Fruit fly (Drosophila melanogaster) whole organism, prepupa: Measurements from ENCODE around the gene CG3823.

Experiments used
- Blimp-1 ChIP-seq: fragments of 200-800 bp; sonication (Bioruptor generic); optimal IDR thresholded peaks from 3 replicates; lab custom pipeline; 2017; ENCODE audit warnings: missing biosample characterization, missing genetic modification characterization, mild to moderate bottlenecking, moderate library complexity, missing genetic modification reagents
- CG10631 ChIP-seq: fragments of 200-800 bp; sonication (Bioruptor generic); optimal IDR thresholded peaks from 2 replicates; lab custom pipeline; 2016; ENCODE audit warnings: missing biosample characterization, missing genetic modification characterization
- CG10669 ChIP-seq: fragments of 200-800 bp; sonication (Bioruptor generic); optimal IDR thresholded peaks from 3 replicates; lab custom pipeline; 2018; ENCODE audit warnings: missing biosample characterization, mild to moderate bottlenecking, missing genetic modification characterization, moderate library complexity
- CG11294 ChIP-seq: fragments of 200-800 bp; sonication (Bioruptor generic); IDR thresholded peaks from 2 replicates; pipeline ENCODE4 v1.3.6; 2022; ENCODE audit warnings: missing biosample characterization, missing genetic modification characterization
- CG15336 ChIP-seq: fragments of 200-800 bp; sonication (Bioruptor generic); IDR thresholded peaks from 2 replicates; pipeline ENCODE4 v1.3.6; 2022; ENCODE audit warnings: missing biosample characterization, missing genetic modification characterization
- CG1621 ChIP-seq: fragments of 200-800 bp; sonication (Bioruptor generic); optimal IDR thresholded peaks from 3 replicates; lab custom pipeline; 2018; ENCODE audit warnings: missing biosample characterization, mild to moderate bottlenecking, missing genetic modification characterization
- CG31627 ChIP-seq: fragments of 200-800 bp; sonication (Bioruptor generic); optimal IDR thresholded peaks from 3 replicates; lab custom pipeline; 2016; ENCODE audit warnings: missing biosample characterization, missing genetic modification characterization
- CG32006 ChIP-seq: fragments of 200-800 bp; sonication (Bioruptor generic); optimal IDR thresholded peaks from 3 replicates; lab custom pipeline; 2017; ENCODE audit warnings: missing biosample characterization, mild to moderate bottlenecking, missing genetic modification characterization
- CG34406 ChIP-seq: fragments of 200-800 bp; sonication (Bioruptor generic); optimal IDR thresholded peaks from 3 replicates; lab custom pipeline; 2016; ENCODE audit warnings: missing biosample characterization, missing genetic modification characterization
- CG3919 ChIP-seq: fragments of 200-800 bp; sonication (Bioruptor generic); optimal IDR thresholded peaks from 3 replicates; lab custom pipeline; 2016; ENCODE audit warnings: missing biosample characterization, missing genetic modification characterization
- CG4318 ChIP-seq: fragments of 200-800 bp; sonication (Bioruptor generic); optimal IDR thresholded peaks from 3 replicates; lab custom pipeline; 2017; ENCODE audit warnings: missing biosample characterization, mild to moderate bottlenecking, missing genetic modification characterization
- CG6163 ChIP-seq: fragments of 200-800 bp; sonication (Bioruptor generic); IDR thresholded peaks from 3 replicates; pipeline ENCODE4 v1.3.6; 2022; ENCODE audit warnings: missing biosample characterization, missing genetic modification characterization
- CG6276 ChIP-seq: fragments of 200-800 bp; sonication (Bioruptor generic); optimal IDR thresholded peaks from 2 replicates; lab custom pipeline; 2017; ENCODE audit warnings: missing biosample characterization, mild to moderate bottlenecking, missing genetic modification characterization
- CG6792 ChIP-seq: fragments of 200-800 bp; sonication (Bioruptor generic); optimal IDR thresholded peaks from 3 replicates; lab custom pipeline; 2016; ENCODE audit warnings: missing biosample characterization, missing genetic modification characterization
- CG6808 ChIP-seq: fragments of 200-800 bp; sonication (Bioruptor generic); optimal IDR thresholded peaks from 3 replicates; lab custom pipeline; 2017; ENCODE audit warnings: missing biosample characterization, missing genetic modification characterization, mild to moderate bottlenecking, moderate library complexity, missing genetic modification reagents
- CG6854 ChIP-seq: fragments of 200-800 bp; sonication (Bioruptor generic); optimal IDR thresholded peaks from 2 replicates; lab custom pipeline; 2017; ENCODE audit warnings: missing biosample characterization, mild to moderate bottlenecking, missing genetic modification characterization
- CG7368 ChIP-seq: fragments of 200-800 bp; sonication (Bioruptor generic); optimal IDR thresholded peaks from 3 replicates; lab custom pipeline; 2016; ENCODE audit warnings: missing biosample characterization, missing genetic modification characterization
- CG8119 ChIP-seq: fragments of 200-800 bp; sonication (Bioruptor generic); IDR thresholded peaks from 3 replicates; pipeline ENCODE4 v1.3.6; 2022; ENCODE audit warnings: missing biosample characterization, missing genetic modification characterization
- CG8319 ChIP-seq: fragments of 200-800 bp; sonication (Bioruptor generic); optimal IDR thresholded peaks from 3 replicates; lab custom pipeline; 2016; ENCODE audit warnings: missing biosample characterization, missing genetic modification characterization
- CG8632 ChIP-seq: fragments of 200-800 bp; sonication (Bioruptor generic); optimal IDR thresholded peaks from 3 replicates; lab custom pipeline; 2016; ENCODE audit warnings: missing biosample characterization, missing genetic modification characterization
- Eip75B ChIP-seq: fragments of 200-800 bp; sonication (Bioruptor generic); optimal IDR thresholded peaks from 3 replicates; lab custom pipeline; 2016; ENCODE audit warnings: missing biosample characterization, missing genetic modification characterization
- Eip78C ChIP-seq: fragments of 200-800 bp; sonication (Bioruptor generic); peaks from one replicate; lab custom pipeline; 2016; ENCODE audit warnings: missing biosample characterization, missing genetic modification characterization
- Eip93F ChIP-seq: fragments of 200-800 bp; sonication (Bioruptor generic); optimal IDR thresholded peaks from 2 replicates; lab custom pipeline; 2016; ENCODE audit warnings: missing biosample characterization, mild to moderate bottlenecking, missing genetic modification characterization
- Ets21C ChIP-seq: fragments of 200-800 bp; sonication (Bioruptor generic); optimal IDR thresholded peaks from 3 replicates; lab custom pipeline; 2016; ENCODE audit warnings: missing biosample characterization, missing genetic modification characterization
- Ets96B ChIP-seq: fragments of 200-800 bp; optimal IDR thresholded peaks from 2 replicates; lab custom pipeline; 2019; ENCODE audit warnings: missing biosample characterization, mild to moderate bottlenecking, missing genetic modification characterization, moderate library complexity
- Gug ChIP-seq: fragments of 200-800 bp; sonication (Bioruptor generic); IDR thresholded peaks from 2 replicates; pipeline ENCODE4 v1.3.6; 2022; ENCODE audit warnings: missing biosample characterization, missing genetic modification characterization
- Hr38 ChIP-seq: sonication (Bioruptor generic); optimal IDR thresholded peaks from 2 replicates; lab custom pipeline; 2016; ENCODE audit warnings: missing biosample characterization, missing genetic modification characterization
- Hr39 ChIP-seq: fragments of 200-800 bp; sonication (Bioruptor generic); optimal IDR thresholded peaks from 2 replicates; lab custom pipeline; 2016; ENCODE audit warnings: missing biosample characterization, missing genetic modification characterization
- Lpt ChIP-seq: fragments of 200-800 bp; sonication (Bioruptor generic); optimal IDR thresholded peaks from 3 replicates; lab custom pipeline; 2016; ENCODE audit warnings: missing biosample characterization, missing genetic modification characterization
- Met ChIP-seq: fragments of 200-800 bp; sonication (Bioruptor generic); optimal IDR thresholded peaks from 3 replicates; lab custom pipeline; 2016; ENCODE audit warnings: missing biosample characterization, missing genetic modification characterization
- OdsH ChIP-seq: fragments of 200-800 bp; sonication (Bioruptor generic); optimal IDR thresholded peaks from 3 replicates; lab custom pipeline; 2016; ENCODE audit warnings: missing biosample characterization, missing genetic modification characterization
- Smox ChIP-seq: fragments of 200-800 bp; sonication (Bioruptor generic); optimal IDR thresholded peaks from 3 replicates; lab custom pipeline; 2016; ENCODE audit warnings: missing biosample characterization, missing genetic modification characterization
- Sox102F ChIP-seq: fragments of 200-800 bp; sonication (Bioruptor generic); optimal IDR thresholded peaks from 2 replicates; lab custom pipeline; 2016; ENCODE audit warnings: missing biosample characterization, mild to moderate bottlenecking, missing genetic modification characterization
- Sox15 ChIP-seq: fragments of 200-800 bp; sonication (Bioruptor generic); optimal IDR thresholded peaks from 3 replicates; lab custom pipeline; 2016; ENCODE audit warnings: missing biosample characterization, missing genetic modification characterization
- acj6 ChIP-seq: fragments of 200-800 bp; sonication (Bioruptor generic); optimal IDR thresholded peaks from 3 replicates; lab custom pipeline; 2016; ENCODE audit warnings: missing biosample characterization, missing genetic modification characterization
- cyc ChIP-seq: fragments of 200-800 bp; sonication (Bioruptor generic); optimal IDR thresholded peaks from 3 replicates; lab custom pipeline; 2016; ENCODE audit warnings: missing biosample characterization, missing genetic modification characterization
- dac ChIP-seq: fragments of 200-800 bp; sonication (Bioruptor generic); optimal IDR thresholded peaks from 2 replicates; lab custom pipeline; 2017; ENCODE audit warnings: missing biosample characterization, mild to moderate bottlenecking, missing genetic modification characterization
- dsx ChIP-seq: fragments of 200-800 bp; optimal IDR thresholded peaks from 3 replicates; lab custom pipeline; 2019; ENCODE audit warnings: missing biosample characterization, mild to moderate bottlenecking, missing genetic modification characterization, moderate library complexity; ENCODE audit not compliant: poor library complexity, severe bottlenecking
- eg ChIP-seq: fragments of 200-800 bp; sonication (Bioruptor generic); IDR thresholded peaks from 3 replicates; pipeline ENCODE4 v1.3.6; 2022; ENCODE audit warnings: missing biosample characterization, missing genetic modification characterization
- fd59A ChIP-seq: fragments of 200-800 bp; sonication (Bioruptor generic); optimal IDR thresholded peaks from 2 replicates; lab custom pipeline; 2017; ENCODE audit warnings: missing biosample characterization, mild to moderate bottlenecking, missing genetic modification characterization, missing genetic modification reagents
- fd85E ChIP-seq: fragments of 200-800 bp; sonication (Bioruptor generic); optimal IDR thresholded peaks from 3 replicates; lab custom pipeline; 2016; ENCODE audit warnings: missing biosample characterization, missing genetic modification characterization
- fkh ChIP-seq: fragments of 200-800 bp; sonication (Bioruptor generic); optimal IDR thresholded peaks from 3 replicates; lab custom pipeline; 2017; ENCODE audit warnings: missing biosample characterization, mild to moderate bottlenecking, missing genetic modification characterization, moderate library complexity
- lz ChIP-seq: fragments of 200-800 bp; sonication (Bioruptor generic); optimal IDR thresholded peaks from 3 replicates; lab custom pipeline; 2016; ENCODE audit warnings: missing biosample characterization, missing genetic modification characterization
- pdm3 ChIP-seq: fragments of 200-800 bp; sonication (Bioruptor generic); optimal IDR thresholded peaks from 3 replicates; lab custom pipeline; 2016; ENCODE audit warnings: missing biosample characterization, missing genetic modification characterization
- salr ChIP-seq, 2 experiments: fragments of 200-800 bp; sonication (Bioruptor generic); optimal IDR thresholded peaks; 3 replicates each; lab custom pipeline; 2016 to 2018; ENCODE audit warnings: missing biosample characterization in 2 of 2, missing genetic modification characterization in 2 of 2, mild to moderate bottlenecking in 1 of 2
- spab ChIP-seq: fragments of 200-800 bp; sonication (Bioruptor generic); optimal IDR thresholded peaks from 2 replicates; lab custom pipeline; 2017; ENCODE audit warnings: missing biosample characterization, mild to moderate bottlenecking, missing genetic modification characterization, missing genetic modification reagents
- ss ChIP-seq, 2 experiments: fragments of 200-800 bp; sonication (Bioruptor generic); optimal IDR thresholded peaks; 2 replicates in 1 of 2; 3 replicates in 1 of 2; lab custom pipeline; 2017 to 2018; ENCODE audit warnings: mild to moderate bottlenecking in 2 of 2, missing biosample characterization in 2 of 2, missing genetic modification characterization in 2 of 2, moderate library complexity in 1 of 2
- svp ChIP-seq: fragments of 200-800 bp; sonication (Bioruptor generic); peaks from one replicate; lab custom pipeline; 2016; ENCODE audit warnings: missing biosample characterization, missing genetic modification characterization

The CG3823 gene

DNA sequence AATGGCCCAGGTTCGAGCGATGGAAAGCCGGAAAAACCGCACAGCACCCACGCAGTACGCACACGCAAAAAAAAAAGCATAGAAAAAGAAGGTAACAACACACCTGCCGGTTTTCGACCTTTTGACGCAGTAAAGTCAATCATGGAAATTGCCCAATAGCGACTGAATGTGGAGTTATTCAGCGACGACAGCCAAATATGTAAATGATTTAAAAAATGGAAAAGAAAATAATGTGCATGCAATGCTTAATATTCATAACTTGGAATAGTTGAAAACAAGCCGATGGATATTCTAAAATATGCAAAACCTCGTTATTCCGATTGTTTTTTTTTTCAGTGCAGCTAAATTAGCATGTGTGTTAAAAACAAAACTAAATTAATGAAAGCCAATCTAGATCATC is 579 bp upstream of the CG3823 start (continued):
- TF ChIP-seq CG1621 (tag; lab: Kevin White, UChicago) (no peak), svp (GFP tag; lab: Kevin White, UChicago) (no peak), Blimp-1 (GFP tag; lab: Kevin White, UChicago) (no peak), Eip78C (GFP tag; lab: Kevin White, UChicago) (peak; percentile 15), dsx (GFP tag; lab: Kevin White, UChicago) (no peak), OdsH (peak; percentile 5), Eip75B (GFP tag; lab: Kevin White, UChicago) (no peak), CG11294 (GFP tag; lab: Robert Waterston, UW) (no peak), CG3919 (GFP tag; lab: Kevin White, UChicago) (no peak), eg (GFP tag; lab: Robert Waterston, UW) (0 out of 3 replicates have a peak, but pooled peaks have one; percentile 8), CG6276 (GFP tag; lab: Kevin White, UChicago) (no peak), CG6854 (GFP tag; lab: Kevin White, UChicago) (no peak), CG10669 (GFP tag; lab: Kevin White, UChicago) (no peak), CG6792 (GFP tag; lab: Kevin White, UChicago) (no peak), cyc (GFP tag; lab: Kevin White, UChicago) (no peak), fkh (GFP tag; lab: Kevin White, UChicago) (no peak)

DNA sequence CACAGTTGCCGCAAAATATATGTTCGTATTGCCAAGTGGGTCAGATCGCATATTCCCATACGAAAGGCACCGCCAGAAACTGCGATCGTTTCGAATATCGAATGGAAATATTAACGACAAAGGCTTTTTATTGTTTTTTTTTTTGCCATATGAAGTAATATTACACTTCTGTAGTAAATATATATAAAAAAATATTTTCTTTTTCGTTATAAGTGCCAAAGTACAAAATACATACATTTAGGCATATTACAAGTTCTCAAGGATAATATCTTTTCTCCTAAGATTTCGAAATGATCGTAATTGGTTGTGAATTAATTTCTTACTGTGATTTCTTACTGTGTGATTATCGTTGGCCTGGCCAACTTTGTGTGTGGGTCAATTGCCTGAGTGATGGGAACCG is 428 bp downstream of the CG3823 start:
- no peak for TF ChIP-seq CG10669 (GFP tag; lab: Kevin White, UChicago)
- TF ChIP-seq CG6792 (GFP tag; lab: Kevin White, UChicago) = peak; percentile 30
- TF ChIP-seq Ets96B (tag; lab: Kevin White, UChicago) = no peak
- TF ChIP-seq acj6 = no peak
- TF ChIP-seq Eip93F (GFP tag; lab: Kevin White, UChicago) = no peak
- TF ChIP-seq Lpt (GFP tag; lab: Kevin White, UChicago) = no peak
- no peak for TF ChIP-seq Ets21C
- TF ChIP-seq Gug (GFP tag; lab: Robert Waterston, UW) = no peak
- TF ChIP-seq ss (GFP tag; optimal IDR thresholded peaks at IDR 0.05; lab: Kevin White, UChicago) = no peak
- TF ChIP-seq CG3919 (GFP tag; lab: Kevin White, UChicago) = peak; percentile 50
- TF ChIP-seq pdm3 (GFP tag; lab: Kevin White, UChicago) = no peak
- no peak for TF ChIP-seq Blimp-1 (GFP tag; lab: Kevin White, UChicago)
- peak; percentile 15 for TF ChIP-seq Met (GFP tag; lab: Kevin White, UChicago)
- peak; percentile 12 for TF ChIP-seq Smox (GFP tag; lab: Kevin White, UChicago)
- no peak for TF ChIP-seq CG6163 (GFP tag; lab: Robert Waterston, UW)
- TF ChIP-seq fd85E = no peak
- TF ChIP-seq Sox102F (GFP tag; lab: Kevin White, UChicago) = no peak
- no peak for TF ChIP-seq Eip75B (GFP tag; lab: Kevin White, UChicago)
- TF ChIP-seq CG10631 (GFP tag; lab: Kevin White, UChicago) = peak; percentile 44
- TF ChIP-seq OdsH = peak; percentile 11
- no peak for TF ChIP-seq Hr39 (GFP tag; lab: Kevin White, UChicago)
- no peak for TF ChIP-seq CG8319 (GFP tag; lab: Kevin White, UChicago)
- TF ChIP-seq lz (GFP tag; lab: Kevin White, UChicago) = no peak
- TF ChIP-seq CG11294 (GFP tag; lab: Robert Waterston, UW) = no peak
- no peak for TF ChIP-seq dac (GFP tag; lab: Kevin White, UChicago)
- no peak for TF ChIP-seq Hr38 (GFP tag; lab: Kevin White, UChicago)
- no peak for TF ChIP-seq CG1621 (tag; lab: Kevin White, UChicago)
- TF ChIP-seq CG6276 (GFP tag; lab: Kevin White, UChicago) = no peak
- TF ChIP-seq eg (GFP tag; lab: Robert Waterston, UW) = peak; percentile 26; the same call in 1 of the 3 replicates
- peak; percentile 57 for TF ChIP-seq CG15336
- no peak for TF ChIP-seq Sox15 (GFP tag; lab: Kevin White, UChicago)
- no peak for TF ChIP-seq CG4318 (GFP tag; lab: Kevin White, UChicago)
- peak; percentile 41 for TF ChIP-seq CG8632 (GFP tag; lab: Kevin White, UChicago)
- TF ChIP-seq fd59A = no peak
- no peak for TF ChIP-seq dsx (GFP tag; lab: Kevin White, UChicago)
- TF ChIP-seq CG32006 = peak; percentile 38
- TF ChIP-seq CG8119 (GFP tag; lab: Robert Waterston, UW) = peak; percentile 60; the same call in 1 of the 3 replicates
- TF ChIP-seq CG34406 (GFP tag; lab: Kevin White, UChicago) = peak; percentile 31
- TF ChIP-seq CG31627 (GFP tag; lab: Kevin White, UChicago) = no peak
- TF ChIP-seq CG7368 (GFP tag; lab: Kevin White, UChicago) = no peak
- peak; percentile 80 for TF ChIP-seq Eip78C (GFP tag; lab: Kevin White, UChicago)
- no peak for TF ChIP-seq spab
- TF ChIP-seq CG6808 (GFP tag; lab: Kevin White, UChicago) = no peak
- peak in 1 of 2 experiments; percentile 27 for TF ChIP-seq salr (GFP tag; optimal IDR thresholded peaks at IDR 0.05; lab: Kevin White, UChicago)
